Fruit fly (Drosophila melanogaster): ENCODE measurements around the gene Tlk.

- TF ChIP-seq Ets98B (GFP tag; IDR thresholded peaks at IDR 0.05) (peak; percentile 85), EcR (GFP tag; optimal IDR thresholded peaks at IDR 0.05) (peak; percentile 82), Pif1A (GFP tag; optimal IDR thresholded peaks at IDR 0.05) (peak; percentile 90), gl (tag; optimal IDR thresholded peaks at IDR 0.05) (peak; percentile 90), CG14655 (GFP tag; optimal IDR thresholded peaks at IDR 0.05) (peak; percentile 87)
These were observed 33.1 kb upstream of the Tlk start for dm6 chrX:3686469-3687410.

Measured in whole organism, pupa.